Worm (Caenorhabditis elegans): Measurements from ENCODE around the gene Y38C1AA.19.
A peak's percentile ranks its signal among the peaks of the same experiment; 100 is the strongest.

Gene Y38C1AA.19

ce11 chrIV:149794-150193 is 10.2 kb upstream of the Y38C1AA.19 start:
- TF ChIP-seq dmd-8 (GFP tag; IDR thresholded peaks at IDR 0.05) (no peak), dpl-1 (GFP tag; optimal IDR thresholded peaks at IDR 0.05) (no peak), nhr-28 (tag; optimal IDR thresholded peaks at IDR 0.05) (no peak)

- TF ChIP-seq arid-1 (GFP tag; conservative IDR thresholded peaks at IDR 0.05) = no peak
- no peak for TF ChIP-seq hlh-11 (tag; optimal IDR thresholded peaks at IDR 0.05)
- no peak for TF ChIP-seq fkh-10 (GFP tag; optimal IDR thresholded peaks at IDR 0.05)
- no peak for TF ChIP-seq tag-97 (GFP tag; IDR thresholded peaks at IDR 0.05)
- TF ChIP-seq egl-43 (GFP tag; IDR thresholded peaks at IDR 0.05) = no peak
- TF ChIP-seq pha-4 (GFP tag; IDR thresholded peaks at IDR 0.05) = no peak
- no peak for TF ChIP-seq pha-4 (tag; optimal IDR thresholded peaks at IDR 0.05)
- TF ChIP-seq dve-1 (tag; optimal IDR thresholded peaks at IDR 0.05; ENCODE audit: insufficient read depth) = no peak
- no peak for TF ChIP-seq ztf-11 (tag; optimal IDR thresholded peaks at IDR 0.05)
- no peak for TF ChIP-seq zag-1 (tag; optimal IDR thresholded peaks at IDR 0.05)
- TF ChIP-seq mdl-1 (tag; optimal IDR thresholded peaks at IDR 0.05) = no peak
- TF ChIP-seq aly-2 (tag; optimal IDR thresholded peaks at IDR 0.05) = no peak
- no peak for TF ChIP-seq Y75B8A.6 (GFP tag; IDR thresholded peaks at IDR 0.05)
- TF ChIP-seq nhr-76 (tag; optimal IDR thresholded peaks at IDR 0.05) = no peak
Measured at ce11 chrIV:157809-158208, 2.2 kb upstream of the Y38C1AA.19 start, which contains the start of gene gegf-1. Gene gegf-1 (minus strand): TSS chrIV:157909.

- TF ChIP-seq lin-38 (GFP tag; IDR thresholded peaks at IDR 0.05) (no peak), nhr-76 (tag; optimal IDR thresholded peaks at IDR 0.05) (no peak), lin-39 (tag; optimal IDR thresholded peaks at IDR 0.05) (no peak), mxl-3 (GFP tag; optimal IDR thresholded peaks at IDR 0.05) (no peak), nhr-102 (tag; optimal IDR thresholded peaks at IDR 0.05) (no peak), hlh-11 (tag; optimal IDR thresholded peaks at IDR 0.05) (no peak), ceh-20 (GFP tag; IDR thresholded peaks at IDR 0.05) (no peak), nhr-48 (tag; optimal IDR thresholded peaks at IDR 0.05) (no peak), R02D3.7 (tag; optimal IDR thresholded peaks at IDR 0.05) (no peak), snpc-4 (tag; optimal IDR thresholded peaks at IDR 0.05) (no peak), daf-8 (GFP tag; IDR thresholded peaks at IDR 0.05) (no peak)
Measured at ce11 chrIV:158662-159061, 1.3 kb upstream of the Y38C1AA.19 start, which contains the start of gene Y38C1AA.7. Gene Y38C1AA.7 (plus strand): TSS chrIV:158962.

DNA sequence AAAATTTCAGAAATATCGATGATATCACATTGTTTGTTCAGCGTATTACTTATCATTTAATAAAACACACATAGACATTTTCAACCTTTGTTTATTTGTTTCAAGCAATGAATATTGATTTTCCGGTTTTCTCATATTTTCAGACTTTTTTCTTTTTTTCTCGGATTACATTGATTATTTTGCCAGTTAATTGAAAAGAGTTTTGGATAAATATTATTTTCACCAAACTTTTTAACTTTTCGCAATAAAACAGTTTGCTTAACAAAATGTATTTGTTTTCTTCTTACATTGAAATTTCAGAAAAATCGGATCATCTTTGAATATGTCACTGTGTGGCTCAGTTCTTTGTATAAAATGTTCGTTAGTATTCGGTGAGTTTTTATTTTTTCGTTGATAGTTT is 2.6 kb downstream of the Y38C1AA.19 start, which contains the start of gene Y38C1AA.6:
Gene Y38C1AA.6 (plus strand): TSS at position 301 of the 400 bp plus-strand sequence.
- TF ChIP-seq dpl-1 (GFP tag; optimal IDR thresholded peaks at IDR 0.05) (no peak), daf-16 (GFP tag; optimal IDR thresholded peaks at IDR 0.05) (no peak), daf-16 (tag; optimal IDR thresholded peaks at IDR 0.05) (peak; percentile 62)

DNA sequence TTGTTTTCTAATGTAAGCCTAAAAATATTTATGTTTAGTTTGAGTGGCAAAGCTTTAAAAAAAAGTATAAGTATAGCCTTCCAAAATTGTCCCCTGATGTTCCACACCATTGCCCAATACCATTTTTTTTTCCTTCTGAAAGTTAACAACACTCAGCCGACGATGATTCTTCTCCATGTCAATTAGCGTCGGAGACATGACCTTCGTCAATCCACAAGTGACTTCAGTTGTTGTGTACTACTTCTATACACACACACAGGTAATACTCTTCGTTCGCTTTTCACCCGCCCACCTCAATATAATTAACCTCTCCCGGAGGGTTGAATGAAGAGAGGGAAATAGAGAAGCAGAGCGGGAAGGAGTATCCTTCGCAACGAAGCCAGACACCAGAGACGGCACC is 4.8 kb downstream of the Y38C1AA.19 start, which contains the start of gene cutl-24:
Gene cutl-24 (plus strand): TSS at position 301 of the 400 bp plus-strand sequence.
- no peak for TF ChIP-seq cey-2 (tag; optimal IDR thresholded peaks at IDR 0.05; ENCODE audit: borderline replicate concordance, insufficient read depth)
- no peak for TF ChIP-seq spr-3 (GFP tag; optimal IDR thresholded peaks at IDR 0.05)
- no peak for TF ChIP-seq pha-4 (GFP tag; IDR thresholded peaks at IDR 0.05)
- TF ChIP-seq pha-4 (tag; optimal IDR thresholded peaks at IDR 0.05) = no peak
- TF ChIP-seq aly-2 (tag; optimal IDR thresholded peaks at IDR 0.05) = no peak
- TF ChIP-seq daf-12 (tag; optimal IDR thresholded peaks at IDR 0.05) = no peak
- TF ChIP-seq rbr-2 (tag; optimal IDR thresholded peaks at IDR 0.05) = no peak
- TF ChIP-seq zip-11 (GFP tag; IDR thresholded peaks at IDR 0.05) = no peak
- no peak for TF ChIP-seq saeg-2 (GFP tag; IDR thresholded peaks at IDR 0.05)
- no peak for TF ChIP-seq zag-1 (tag; optimal IDR thresholded peaks at IDR 0.05)
- TF ChIP-seq nhr-28 (tag; optimal IDR thresholded peaks at IDR 0.05) = no peak
- TF ChIP-seq nhr-41 (GFP tag; IDR thresholded peaks at IDR 0.05) = no peak
- no peak for TF ChIP-seq hmg-1.1 (GFP tag; IDR thresholded peaks at IDR 0.05)
- no peak for TF ChIP-seq T26A8.4 (GFP tag; IDR thresholded peaks at IDR 0.05)
- no peak for TF ChIP-seq R02D3.7 (tag; optimal IDR thresholded peaks at IDR 0.05)
